Worm (Caenorhabditis elegans) whole organism, L1 larva: ENCODE results near the gene nhr-156.

ENCODE experiments used
- C04F5.9 ChIP-seq: sonication (generic microtip); optimal IDR thresholded peaks from 2 replicates; lab custom pipeline; 2016; ENCODE audit warnings: missing genetic modification characterization, missing compliant biosample characterization
- F16B12.6 ChIP-seq: fragments of 150-350 bp; optimal IDR thresholded peaks from 2 replicates; lab custom pipeline; 2014; ENCODE audit warnings: missing biosample characterization, missing genetic modification characterization
- ama-1 ChIP-seq: fragments of 150-350 bp; optimal IDR thresholded peaks from 2 replicates; lab custom pipeline; 2014
- blmp-1 ChIP-seq: fragments of 150-350 bp; optimal IDR thresholded peaks from 2 replicates; lab custom pipeline; 2014; ENCODE audit warnings: missing biosample characterization, missing genetic modification characterization
- ceh-8 ChIP-seq: fragments of 200-800 bp; sonication (Bioruptor generic); optimal IDR thresholded peaks from 2 replicates; lab custom pipeline; 2018; ENCODE audit warnings: mild to moderate bottlenecking, missing genetic modification characterization, moderate library complexity, missing compliant biosample characterization
- ceh-82 ChIP-seq, 3 experiments: fragments of 150-350 bp in 1 of 3; sonication (generic microtip) in 2 of 3; optimal IDR thresholded peaks; 2 replicates each; lab custom pipeline; 2014 to 2017; ENCODE audit warnings: missing biosample characterization in 3 of 3, missing genetic modification characterization in 3 of 3
- ceh-88 ChIP-seq: fragments of 200-800 bp; sonication (Bioruptor generic); IDR thresholded peaks from 2 replicates; pipeline ENCODE4 v1.3.6; 2022; ENCODE audit warnings: missing genetic modification characterization, missing compliant biosample characterization
- ces-1 ChIP-seq: fragments of 150-350 bp; optimal IDR thresholded peaks from 2 replicates; lab custom pipeline; 2014; ENCODE audit warnings: missing biosample characterization, missing genetic modification reagents, missing genetic modification characterization
- dpl-1 ChIP-seq, 3 experiments: fragments of 150-350 bp in 2 of 3; sonication (generic microtip) in 1 of 3; optimal IDR thresholded peaks; 2 replicates each; lab custom pipeline; 2014 to 2017; ENCODE audit warnings: missing biosample characterization in 3 of 3, missing genetic modification characterization in 3 of 3, missing genetic modification reagents in 3 of 3
- dsc-1 ChIP-seq: sonication (generic microtip); optimal IDR thresholded peaks from 2 replicates; lab custom pipeline; 2016; ENCODE audit warnings: mild to moderate bottlenecking, missing genetic modification characterization, missing compliant biosample characterization
- egl-13 ChIP-seq: sonication (generic microtip); optimal IDR thresholded peaks from 2 replicates; lab custom pipeline; 2016; ENCODE audit warnings: missing genotype, missing genetic modification reagents, missing genetic modification characterization, missing compliant biosample characterization
- egl-27 ChIP-seq, 2 experiments: fragments of 150-350 bp in 1 of 2; sonication (generic microtip); optimal IDR thresholded peaks; 3 replicates each; lab custom pipeline; 2017 to 2018; ENCODE audit warnings: missing biosample characterization in 2 of 2, missing genetic modification characterization in 2 of 2, missing genetic modification reagents in 2 of 2
- elt-2 ChIP-seq: sonication (generic microtip); optimal IDR thresholded peaks from 2 replicates; lab custom pipeline; 2016; ENCODE audit warnings: missing genetic modification characterization, mild to moderate bottlenecking, inconsistent platforms, missing compliant biosample characterization, missing genetic modification reagents
- elt-3 ChIP-seq, 6 experiments: fragments of 150-350 bp in 1 of 6; sonication (generic microtip); optimal IDR thresholded peaks; 2 replicates each; lab custom pipeline; 2017 to 2018; ENCODE audit warnings: missing biosample characterization in 6 of 6, missing genetic modification characterization in 6 of 6, inconsistent platforms in 1 of 6
- fkh-10 ChIP-seq: sonication (generic microtip); optimal IDR thresholded peaks from 2 replicates; lab custom pipeline; 2017; ENCODE audit warnings: missing biosample characterization, missing genetic modification reagents, missing genetic modification characterization
- fkh-8 ChIP-seq: sonication (generic microtip); optimal IDR thresholded peaks from 2 replicates; lab custom pipeline; 2016; ENCODE audit warnings: mild to moderate bottlenecking, missing genetic modification characterization, missing compliant biosample characterization
- hpl-2 ChIP-seq: fragments of 150-350 bp; optimal IDR thresholded peaks from 2 replicates; lab custom pipeline; 2014; ENCODE audit warnings: missing biosample characterization, missing genetic modification reagents, missing genetic modification characterization
- isw-1 ChIP-seq: fragments of 200-800 bp; sonication (Bioruptor generic); IDR thresholded peaks from 2 replicates; pipeline ENCODE4 v1.3.6; 2022; ENCODE audit warnings: missing genetic modification characterization, missing compliant biosample characterization
- lsy-2 ChIP-seq, 2 experiments: fragments of 150-350 bp; optimal IDR thresholded peaks; 2 replicates each; lab custom pipeline; 2014; ENCODE audit warnings: missing biosample characterization in 2 of 2, missing genetic modification characterization in 2 of 2
- mab-9 ChIP-seq: fragments of 200-800 bp; sonication (Bioruptor generic); IDR thresholded peaks from 2 replicates; pipeline ENCODE4 v1.3.6; 2022; ENCODE audit warnings: missing genetic modification reagents, missing genetic modification characterization, missing compliant biosample characterization
- mdl-1 ChIP-seq, 2 experiments: fragments of 150-350 bp; optimal IDR thresholded peaks; 2 replicates each; lab custom pipeline; 2014 to 2017; ENCODE audit warnings: missing biosample characterization in 2 of 2, missing genetic modification characterization in 2 of 2, inconsistent platforms in 1 of 2
- mef-2 ChIP-seq: fragments of 150-350 bp; optimal IDR thresholded peaks from 2 replicates; lab custom pipeline; 2014; ENCODE audit warnings: missing biosample characterization, missing genetic modification characterization
- mep-1 ChIP-seq: fragments of 150-350 bp; optimal IDR thresholded peaks from 2 replicates; lab custom pipeline; 2014; ENCODE audit warnings: missing biosample characterization, missing genetic modification characterization
- nhr-12 ChIP-seq: sonication (generic microtip); optimal IDR thresholded peaks from 2 replicates; lab custom pipeline; 2017; ENCODE audit warnings: missing biosample characterization, missing genetic modification characterization
- nhr-19 ChIP-seq: fragments of 200-800 bp; sonication (Bioruptor generic); conservative IDR thresholded peaks from 2 replicates; pipeline ENCODE4 v1.3.6; 2022; ENCODE audit warnings: missing genetic modification characterization, missing compliant biosample characterization
- nhr-28 ChIP-seq: fragments of 150-350 bp; optimal IDR thresholded peaks from 2 replicates; lab custom pipeline; 2014; ENCODE audit warnings: missing biosample characterization, missing genetic modification characterization
- nhr-71 ChIP-seq: sonication (generic microtip); optimal IDR thresholded peaks from 2 replicates; lab custom pipeline; 2016; ENCODE audit warnings: mild to moderate bottlenecking, missing genetic modification characterization, moderate library complexity, missing compliant biosample characterization
- nhr-77 ChIP-seq: fragments of 150-350 bp; optimal IDR thresholded peaks from 2 replicates; lab custom pipeline; 2014; ENCODE audit warnings: missing biosample characterization, missing genetic modification characterization
- nhr-85 ChIP-seq: sonication (generic microtip); peaks from one replicate; lab custom pipeline; 2016; ENCODE audit warnings: missing genetic modification characterization, inconsistent platforms, missing compliant biosample characterization
- pqm-1 ChIP-seq: sonication (generic microtip); optimal IDR thresholded peaks from 3 replicates; lab custom pipeline; 2017; ENCODE audit warnings: missing biosample characterization, missing genetic modification characterization
- rnt-1 ChIP-seq: sonication (generic microtip); optimal IDR thresholded peaks from 2 replicates; lab custom pipeline; 2016; ENCODE audit warnings: mild to moderate bottlenecking, missing genetic modification characterization, moderate library complexity, missing compliant biosample characterization
- snpc-4 ChIP-seq: fragments of 150-350 bp; optimal IDR thresholded peaks from 2 replicates; lab custom pipeline; 2014; ENCODE audit warnings: missing biosample characterization, missing genetic modification characterization
- snu-23 ChIP-seq: sonication (generic microtip); optimal IDR thresholded peaks from 2 replicates; lab custom pipeline; 2016; ENCODE audit warnings: missing genetic modification characterization, missing compliant biosample characterization
- sox-4 ChIP-seq: sonication (generic microtip); optimal IDR thresholded peaks from 2 replicates; lab custom pipeline; 2016; ENCODE audit warnings: missing genetic modification characterization, missing compliant biosample characterization
- sptf-1 ChIP-seq: fragments of 150-350 bp; optimal IDR thresholded peaks from 2 replicates; lab custom pipeline; 2014; ENCODE audit warnings: missing biosample characterization, missing genetic modification characterization
- tbx-2 ChIP-seq: sonication (generic microtip); optimal IDR thresholded peaks from 2 replicates; lab custom pipeline; 2016; ENCODE audit warnings: missing genetic modification characterization, missing compliant biosample characterization
- unc-130 ChIP-seq: fragments of 150-350 bp; optimal IDR thresholded peaks from 2 replicates; lab custom pipeline; 2017; ENCODE audit warnings: missing biosample characterization, missing genetic modification characterization, inconsistent platforms
- vab-15 ChIP-seq: sonication (generic microtip); optimal IDR thresholded peaks from 2 replicates; lab custom pipeline; 2017; ENCODE audit warnings: missing genotype, mild to moderate bottlenecking, missing genetic modification characterization, missing compliant biosample characterization
- xbp-1 ChIP-seq: sonication (generic microtip); optimal IDR thresholded peaks from 2 replicates; lab custom pipeline; 2016; ENCODE audit warnings: missing genetic modification characterization, missing compliant biosample characterization

nhr-156 gene

ce11 chrV:3878223-3878622 is 27.7 kb upstream of the nhr-156 start, which contains the start of gene nhr-159:
TSS of gene nhr-159 (minus strand) at chrV:3878323.
- TF ChIP-seq unc-130 (tag; lab: Kevin White, UChicago) (no peak), egl-13 (no peak), egl-27 (tag; optimal IDR thresholded peaks at IDR 0.05; lab: Kevin White, UChicago) (no peak), ceh-82 (tag; optimal IDR thresholded peaks at IDR 0.05; lab: Kevin White, UChicago) (no peak), isw-1 (GFP tag; lab: Robert Waterston, UW) (no peak)
- TF ChIP-seq, all 84 proteins: peak for 0

- TF ChIP-seq pqm-1 (tag; lab: Kevin White, UChicago) (no peak), snpc-4 (tag; lab: Kevin White, UChicago) (no peak), nhr-28 (tag; lab: Kevin White, UChicago) (no peak), dsc-1 (peak; percentile 65), vab-15 (tag; lab: Kevin White, UChicago) (no peak), fkh-10 (GFP tag; lab: Kevin White, UChicago) (no peak), dpl-1 (GFP tag; optimal IDR thresholded peaks at IDR 0.05; lab: Kevin White, UChicago) (no peak), fkh-8 (tag; lab: Kevin White, UChicago) (peak; percentile 38), nhr-12 (tag; lab: Kevin White, UChicago) (no peak), nhr-19 (no peak), ceh-8 (peak; percentile 70), snu-23 (GFP tag; lab: Kevin White, UChicago) (no peak), mab-9 (no peak), ces-1 (GFP tag; lab: Kevin White, UChicago) (no peak), mep-1 (tag; lab: Kevin White, UChicago) (no peak), tbx-2 (tag; lab: Kevin White, UChicago) (no peak), sptf-1 (tag; lab: Kevin White, UChicago) (no peak), mef-2 (tag; lab: Kevin White, UChicago) (no peak), blmp-1 (no peak), nhr-71 (tag; lab: Kevin White, UChicago) (peak; percentile 3), mdl-1 (tag; optimal IDR thresholded peaks at IDR 0.05; lab: Kevin White, UChicago) (no peak), rnt-1 (no peak), elt-3 (tag; optimal IDR thresholded peaks at IDR 0.05; lab: Kevin White, UChicago) (no peak), isw-1 (GFP tag; lab: Robert Waterston, UW) (no peak), hpl-2 (GFP tag; lab: Kevin White, UChicago) (no peak), xbp-1 (tag; lab: Kevin White, UChicago) (no peak), ama-1 (lab: Kevin White, UChicago) (no peak), egl-13 (no peak), F16B12.6 (tag; lab: Kevin White, UChicago) (no peak), nhr-85 (tag; lab: Kevin White, UChicago) (no peak)
- TF ChIP-seq, all 84 proteins: peak for 4
These were observed 21.4 kb upstream of the nhr-156 start for ce11 chrV:3884550-3884949.

ce11 chrV:3886104-3886503 is 19.8 kb upstream of the nhr-156 start, which contains the start of gene nhr-124:
TSS of gene nhr-124 (minus strand) at chrV:3886204.
- no peak for TF ChIP-seq elt-2 (tag; lab: Kevin White, UChicago)
- TF ChIP-seq ceh-88 (GFP tag; lab: Robert Waterston, UW), result no peak
- no peak for TF ChIP-seq sox-4 (tag; lab: Kevin White, UChicago)
- TF ChIP-seq sptf-1 (tag; lab: Kevin White, UChicago), result no peak
- TF ChIP-seq mdl-1 (tag; optimal IDR thresholded peaks at IDR 0.05; lab: Kevin White, UChicago), result no peak
- TF ChIP-seq C04F5.9, result no peak
- TF ChIP-seq dpl-1 (GFP tag; optimal IDR thresholded peaks at IDR 0.05; lab: Kevin White, UChicago), result no peak
- TF ChIP-seq nhr-77 (tag; lab: Kevin White, UChicago), result no peak
- TF ChIP-seq hpl-2 (GFP tag; lab: Kevin White, UChicago), result no peak
- TF ChIP-seq lsy-2 (tag; optimal IDR thresholded peaks at IDR 0.05; lab: Kevin White, UChicago), result no peak
